Fruit fly (Drosophila melanogaster) whole organism, embryonic: ENCODE data around the gene SLC5A11.
A peak's percentile ranks its signal among the peaks of the same experiment; 100 is the strongest.

Experiments used
- Ada2b ChIP-seq: fragments of 200-800 bp; sonication (Bioruptor generic); IDR thresholded peaks from 2 replicates; pipeline ENCODE4 v1.3.6; 2022; ENCODE audit warnings: missing biosample characterization, missing genetic modification characterization
- Asciz ChIP-seq: fragments of 200-800 bp; sonication (Bioruptor generic); optimal IDR thresholded peaks from 2 replicates; lab custom pipeline; 2017; ENCODE audit warnings: missing biosample characterization, mild to moderate bottlenecking, missing genetic modification characterization, missing genetic modification reagents
- Blimp-1 ChIP-seq: fragments of 200-800 bp; sonication (Bioruptor generic); optimal IDR thresholded peaks from 3 replicates; lab custom pipeline; 2018; ENCODE audit warnings: missing biosample characterization, missing genetic modification characterization, mild to moderate bottlenecking, moderate library complexity, missing genetic modification reagents
- CG10147 ChIP-seq: fragments of 200-800 bp; sonication (Bioruptor generic); optimal IDR thresholded peaks from 2 replicates; lab custom pipeline; 2019; ENCODE audit warnings: missing biosample characterization, mild to moderate bottlenecking, missing genetic modification characterization, moderate library complexity
- CG10267 ChIP-seq: fragments of 200-800 bp; sonication (Bioruptor generic); optimal IDR thresholded peaks from 2 replicates; lab custom pipeline; 2018; ENCODE audit warnings: missing biosample characterization, mild to moderate bottlenecking, missing genetic modification characterization, moderate library complexity
- CG10431 ChIP-seq: fragments of 200-800 bp; sonication (Bioruptor generic); optimal IDR thresholded peaks from 3 replicates; lab custom pipeline; 2018; ENCODE audit warnings: missing biosample characterization, mild to moderate bottlenecking, missing genetic modification characterization
- CG10979 ChIP-seq: fragments of 200-800 bp; sonication (Bioruptor generic); optimal IDR thresholded peaks from 2 replicates; lab custom pipeline; 2018; ENCODE audit warnings: missing biosample characterization, mild to moderate bottlenecking, missing genetic modification characterization, moderate library complexity
- CG12744 ChIP-seq: fragments of 200-800 bp; sonication (Bioruptor generic); optimal IDR thresholded peaks from 2 replicates; lab custom pipeline; 2016; ENCODE audit warnings: missing biosample characterization, missing genetic modification characterization
- CG14441 ChIP-seq: fragments of 200-800 bp; sonication (Bioruptor generic); IDR thresholded peaks from 2 replicates; pipeline ENCODE4 v1.3.6; 2022; ENCODE audit warnings: missing biosample characterization, missing genetic modification characterization
- CG15269 ChIP-seq: fragments of 200-800 bp; sonication (Bioruptor generic); optimal IDR thresholded peaks from 2 replicates; lab custom pipeline; 2018; ENCODE audit warnings: missing biosample characterization, mild to moderate bottlenecking, missing genetic modification characterization, moderate library complexity
- CG18764 ChIP-seq: fragments of 200-800 bp; sonication (Bioruptor generic); optimal IDR thresholded peaks from 3 replicates; lab custom pipeline; 2016; ENCODE audit warnings: missing biosample characterization, missing genetic modification characterization
- CG30403 ChIP-seq: fragments of 200-800 bp; sonication (Bioruptor generic); optimal IDR thresholded peaks from 3 replicates; lab custom pipeline; 2016; ENCODE audit warnings: missing biosample characterization, missing genetic modification characterization
- CG30431 ChIP-seq: fragments of 200-800 bp; sonication (Bioruptor generic); optimal IDR thresholded peaks from 2 replicates; lab custom pipeline; 2017; ENCODE audit warnings: missing biosample characterization, missing genetic modification characterization
- CG3407 ChIP-seq: fragments of 200-800 bp; sonication (Bioruptor generic); optimal IDR thresholded peaks from 2 replicates; lab custom pipeline; 2018; ENCODE audit warnings: missing biosample characterization, mild to moderate bottlenecking, missing genetic modification characterization
- CG3995 ChIP-seq: fragments of 200-800 bp; sonication (Bioruptor generic); optimal IDR thresholded peaks from 3 replicates; lab custom pipeline; 2016; ENCODE audit warnings: missing biosample characterization, missing genetic modification characterization
- CG4360 ChIP-seq: fragments of 200-800 bp; sonication (Bioruptor generic); IDR thresholded peaks from 2 replicates; pipeline ENCODE4 v1.3.6; 2022; ENCODE audit warnings: missing biosample characterization, missing genetic modification characterization
- CG4404 ChIP-seq: fragments of 200-800 bp; sonication (Bioruptor generic); IDR thresholded peaks from 2 replicates; pipeline ENCODE4 v1.3.6; 2022; ENCODE audit warnings: missing biosample characterization, missing genetic modification characterization
- CG7556 ChIP-seq: fragments of 200-800 bp; sonication (Bioruptor generic); optimal IDR thresholded peaks from 2 replicates; lab custom pipeline; 2017; ENCODE audit warnings: missing biosample characterization, mild to moderate bottlenecking, missing genetic modification characterization
- CG8944 ChIP-seq: fragments of 200-800 bp; sonication (Bioruptor generic); optimal IDR thresholded peaks from 3 replicates; lab custom pipeline; 2016; ENCODE audit warnings: missing biosample characterization, missing genetic modification characterization
- Drgx ChIP-seq: fragments of 200-800 bp; sonication (Bioruptor generic); IDR thresholded peaks from 2 replicates; pipeline ENCODE4 v1.3.6; 2022; ENCODE audit warnings: missing biosample characterization, missing genetic modification characterization
- Ets65A ChIP-seq: fragments of 200-800 bp; sonication (Bioruptor generic); peaks from one replicate; lab custom pipeline; 2016; ENCODE audit warnings: missing biosample characterization, missing genetic modification characterization
- Nf-YB ChIP-seq: fragments of 200-800 bp; sonication (Bioruptor generic); optimal IDR thresholded peaks from 3 replicates; lab custom pipeline; 2019; ENCODE audit warnings: missing biosample characterization, mild to moderate bottlenecking, missing genetic modification characterization, moderate library complexity
- Trl ChIP-seq, 3 experiments: fragments of >200 bp in 2 of 3; fragments of 200-800 bp in 1 of 3; sonication (Bioruptor generic) in 1 of 3; optimal IDR thresholded peaks; 2 replicates in 1 of 3; 3 replicates in 2 of 3; lab custom pipeline; 2016 to 2017; ENCODE audit warnings: missing biosample characterization in 1 of 3, missing genetic modification characterization in 1 of 3
- az2 ChIP-seq: fragments of 200-800 bp; sonication (Bioruptor generic); optimal IDR thresholded peaks from 3 replicates; lab custom pipeline; 2016; ENCODE audit warnings: missing biosample characterization, missing genetic modification characterization
- bsh ChIP-seq, 2 experiments: fragments of 200-800 bp; sonication (Bioruptor generic); optimal IDR thresholded peaks; 2 replicates each; lab custom pipeline; 2017 to 2018; ENCODE audit warnings: mild to moderate bottlenecking in 2 of 2, missing biosample characterization in 2 of 2, missing genetic modification characterization in 2 of 2, moderate library complexity in 1 of 2
- btn ChIP-seq: fragments of 200-800 bp; sonication (Bioruptor generic); optimal IDR thresholded peaks from 2 replicates; lab custom pipeline; 2016; ENCODE audit warnings: missing biosample characterization, missing genetic modification characterization
- cad ChIP-seq: fragments of >200 bp; optimal IDR thresholded peaks from 2 replicates; lab custom pipeline; 2017; ENCODE audit warnings: missing biosample characterization, missing genetic modification characterization
- chif ChIP-seq, 2 experiments: fragments of 200-800 bp; sonication (Bioruptor generic); optimal IDR thresholded peaks; 3 replicates each; lab custom pipeline; 2016; ENCODE audit warnings: missing biosample characterization in 2 of 2, missing genetic modification characterization in 2 of 2
- ci ChIP-seq: fragments of 200-800 bp; sonication (Bioruptor generic); IDR thresholded peaks from 3 replicates; pipeline ENCODE4 v1.3.6; 2022; ENCODE audit warnings: missing biosample characterization, missing genetic modification characterization
- corto ChIP-seq: fragments of 200-800 bp; sonication (Bioruptor generic); optimal IDR thresholded peaks from 2 replicates; lab custom pipeline; 2016; ENCODE audit warnings: missing biosample characterization, mild to moderate bottlenecking, missing genetic modification characterization, moderate library complexity
- da ChIP-seq: fragments of 200-800 bp; sonication (Bioruptor generic); optimal IDR thresholded peaks from 2 replicates; lab custom pipeline; 2016; ENCODE audit warnings: missing biosample characterization, missing genetic modification characterization
- dmrt11E ChIP-seq: fragments of 200-800 bp; sonication (Bioruptor generic); optimal IDR thresholded peaks from 3 replicates; lab custom pipeline; 2018; ENCODE audit warnings: missing biosample characterization, mild to moderate bottlenecking, missing genetic modification characterization, moderate library complexity
- dysf ChIP-seq: fragments of 200-800 bp; sonication (Bioruptor generic); IDR thresholded peaks from 3 replicates; pipeline ENCODE4 v1.3.6; 2022; ENCODE audit warnings: missing biosample characterization, missing genetic modification characterization
- eyg ChIP-seq: fragments of 200-800 bp; sonication (Bioruptor generic); optimal IDR thresholded peaks from 3 replicates; lab custom pipeline; 2016; ENCODE audit warnings: missing biosample characterization, missing genetic modification characterization
- gce ChIP-seq: fragments of 200-800 bp; sonication (Bioruptor generic); IDR thresholded peaks from 3 replicates; pipeline ENCODE4 v1.3.6; 2022; ENCODE audit warnings: missing biosample characterization, missing genetic modification characterization
- gem ChIP-seq: fragments of 200-800 bp; sonication (Bioruptor generic); optimal IDR thresholded peaks from 2 replicates; lab custom pipeline; 2019; ENCODE audit warnings: missing biosample characterization, mild to moderate bottlenecking, missing genetic modification characterization, moderate library complexity
- ind ChIP-seq: fragments of 200-800 bp; sonication (Bioruptor generic); optimal IDR thresholded peaks from 3 replicates; lab custom pipeline; 2016; ENCODE audit warnings: missing biosample characterization, missing genetic modification characterization
- jing ChIP-seq: fragments of 200-800 bp; sonication (Bioruptor generic); optimal IDR thresholded peaks from 2 replicates; lab custom pipeline; 2018; ENCODE audit warnings: missing biosample characterization, mild to moderate bottlenecking, missing genetic modification characterization
- ken ChIP-seq: fragments of 200-800 bp; sonication (Bioruptor generic); IDR thresholded peaks from 3 replicates; pipeline ENCODE4 v1.3.6; 2022; ENCODE audit warnings: missing biosample characterization, missing genetic modification characterization
- nom ChIP-seq: fragments of 200-800 bp; sonication (Bioruptor generic); optimal IDR thresholded peaks from 2 replicates; lab custom pipeline; 2017; ENCODE audit warnings: missing biosample characterization, missing genetic modification characterization, mild to moderate bottlenecking, moderate library complexity, missing genetic modification reagents
- odd ChIP-seq: fragments of 200-800 bp; sonication (Bioruptor generic); optimal IDR thresholded peaks from 2 replicates; lab custom pipeline; 2017; ENCODE audit warnings: missing biosample characterization, mild to moderate bottlenecking, missing genetic modification characterization
- pnt ChIP-seq: fragments of 200-800 bp; sonication (Bioruptor generic); optimal IDR thresholded peaks from 3 replicates; lab custom pipeline; 2016; ENCODE audit warnings: missing biosample characterization, missing genetic modification characterization
- repo ChIP-seq: fragments of 200-800 bp; sonication (Bioruptor generic); optimal IDR thresholded peaks from 2 replicates; lab custom pipeline; 2016; ENCODE audit warnings: missing biosample characterization, missing genetic modification characterization
- scrt ChIP-seq: fragments of 200-800 bp; sonication (Bioruptor generic); optimal IDR thresholded peaks from 2 replicates; lab custom pipeline; 2018; ENCODE audit warnings: missing biosample characterization, mild to moderate bottlenecking, missing genetic modification characterization, moderate library complexity
- sd ChIP-seq: fragments of 200-800 bp; sonication (Bioruptor generic); optimal IDR thresholded peaks from 3 replicates; lab custom pipeline; 2018; ENCODE audit warnings: missing biosample characterization, mild to moderate bottlenecking, missing genetic modification characterization, moderate library complexity
- sens ChIP-seq: fragments of 200-800 bp; sonication (Bioruptor generic); peaks from one replicate; lab custom pipeline; 2016; ENCODE audit warnings: missing biosample characterization, missing genetic modification characterization
- sens-2 ChIP-seq: fragments of 200-800 bp; sonication (Bioruptor generic); IDR thresholded peaks from 2 replicates; pipeline ENCODE4 v1.3.6; 2022; ENCODE audit warnings: missing biosample characterization, missing genetic modification characterization
- sima ChIP-seq: fragments of 200-800 bp; sonication (Bioruptor generic); optimal IDR thresholded peaks from 2 replicates; lab custom pipeline; 2016; ENCODE audit warnings: missing biosample characterization, missing genetic modification characterization
- slou ChIP-seq: fragments of 200-800 bp; sonication (Bioruptor generic); optimal IDR thresholded peaks from 3 replicates; lab custom pipeline; 2016; ENCODE audit warnings: missing biosample characterization, missing genetic modification characterization
- sr ChIP-seq: fragments of 200-800 bp; sonication (Bioruptor generic); IDR thresholded peaks from 3 replicates; pipeline ENCODE4 v1.3.6; 2022; ENCODE audit warnings: missing biosample characterization, missing genetic modification characterization

Gene SLC5A11

DNA sequence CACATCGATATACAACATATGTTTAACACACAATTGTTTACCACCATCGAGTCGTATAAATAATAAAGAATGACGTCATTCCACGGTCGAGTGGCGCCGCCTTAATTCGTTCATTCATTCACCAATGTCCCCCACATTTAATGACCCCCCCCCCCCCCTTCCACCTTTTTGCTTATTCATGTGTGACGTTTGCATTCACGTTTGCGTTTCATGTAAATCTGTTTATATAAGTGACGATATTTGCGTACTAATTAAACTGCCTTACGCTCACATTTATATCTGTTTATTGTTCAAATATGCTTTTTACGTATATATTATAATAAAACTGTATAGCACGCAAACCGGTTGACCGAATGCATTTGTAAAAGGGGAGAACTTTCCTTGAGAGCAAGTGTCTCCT, 28.6 kb upstream of the SLC5A11 start (continued):
- TF ChIP-seq CG10147 = peak; percentile 3
- TF ChIP-seq CG10431 (GFP tag; lab: Kevin White, UChicago) = no peak
- peak; percentile 19 for TF ChIP-seq Asciz (GFP tag; lab: Kevin White, UChicago)
- TF ChIP-seq CG15269 (tag; lab: Kevin White, UChicago) = peak; percentile 10
- no peak for TF ChIP-seq btn (GFP tag; lab: Kevin White, UChicago)
- TF ChIP-seq scrt (GFP tag; lab: Kevin White, UChicago) = no peak

dm6 chr2L:8232389-8232788, 27.5 kb upstream of the SLC5A11 start:
- TF ChIP-seq CG18764 (GFP tag; lab: Kevin White, UChicago) = no peak
- peak; percentile 55; the same call in 1 of the 3 replicates for TF ChIP-seq ci (GFP tag; lab: Robert Waterston, UW)
- peak; percentile 45 for TF ChIP-seq gem (tag; lab: Kevin White, UChicago)
- TF ChIP-seq pnt = no peak
- TF ChIP-seq odd = no peak
- TF ChIP-seq CG10267 (tag; lab: Kevin White, UChicago) = peak; percentile 6
- no peak for TF ChIP-seq Trl (optimal IDR thresholded peaks at IDR 0.05; lab: Kevin White, UChicago)
- no peak for TF ChIP-seq Trl (GFP tag; optimal IDR thresholded peaks at IDR 0.05; lab: Kevin White, UChicago)
- peak; percentile 13 for TF ChIP-seq ind (GFP tag; lab: Kevin White, UChicago)
- 0 out of 2 replicates have a peak, but pooled peaks have one; percentile 17 for TF ChIP-seq sens-2 (GFP tag; lab: Robert Waterston, UW)
- no peak for TF ChIP-seq jing (GFP tag; lab: Kevin White, UChicago)
- no peak for TF ChIP-seq eyg (GFP tag; lab: Kevin White, UChicago)
- no peak for TF ChIP-seq Nf-YB (GFP tag; lab: Kevin White, UChicago)
- no peak for TF ChIP-seq da
- TF ChIP-seq Drgx = peak; percentile 87
- TF ChIP-seq CG14441 (GFP tag; lab: Robert Waterston, UW) = 0 out of 2 replicates have a peak, but pooled peaks have one; percentile 13
- TF ChIP-seq repo (GFP tag; lab: Kevin White, UChicago) = no peak
- TF ChIP-seq CG4360 (GFP tag; lab: Robert Waterston, UW) = no peak
- peak; percentile 5 for TF ChIP-seq CG30403 (GFP tag; lab: Kevin White, UChicago)
- TF ChIP-seq sens = peak; percentile 58
- 0 out of 3 replicates have a peak, but pooled peaks have one; percentile 36 for TF ChIP-seq ken (GFP tag; lab: Robert Waterston, UW)
- TF ChIP-seq sr (GFP tag; lab: Robert Waterston, UW) = 0 out of 3 replicates have a peak, but pooled peaks have one; percentile 4
- peak; percentile 39 to 91 for TF ChIP-seq bsh (GFP tag; optimal IDR thresholded peaks at IDR 0.05; lab: Kevin White, UChicago)
- no peak for TF ChIP-seq CG30431
- TF ChIP-seq corto (GFP tag; lab: Kevin White, UChicago) = no peak
- TF ChIP-seq CG3407 = no peak
- TF ChIP-seq Ada2b (GFP tag; lab: Robert Waterston, UW) = 0 out of 2 replicates have a peak, but pooled peaks have one; percentile 24
- TF ChIP-seq cad = no peak
- TF ChIP-seq chif (GFP tag; optimal IDR thresholded peaks at IDR 0.05; lab: Kevin White, UChicago) = peak in 1 of 2 experiments; percentile 6
- no peak for TF ChIP-seq CG8944 (GFP tag; lab: Kevin White, UChicago)
- TF ChIP-seq slou (GFP tag; lab: Kevin White, UChicago) = no peak
- TF ChIP-seq Blimp-1 (GFP tag; lab: Kevin White, UChicago) = peak; percentile 3
- TF ChIP-seq gce (GFP tag; lab: Robert Waterston, UW) = no peak
- TF ChIP-seq CG3995 (GFP tag; lab: Kevin White, UChicago) = no peak
- peak; percentile 26 for TF ChIP-seq CG10979 (tag; lab: Kevin White, UChicago)
- TF ChIP-seq nom = peak; percentile 90
- no peak for TF ChIP-seq dmrt11E (tag; lab: Kevin White, UChicago)
- peak; percentile 27 for TF ChIP-seq sd (tag; lab: Kevin White, UChicago)
- TF ChIP-seq CG7556 = no peak
- TF ChIP-seq az2 (GFP tag; lab: Kevin White, UChicago) = peak; percentile 8
- peak; percentile 80 for TF ChIP-seq Ets65A (GFP tag; lab: Kevin White, UChicago)
- TF ChIP-seq dysf (GFP tag; lab: Robert Waterston, UW) = 0 out of 3 replicates have a peak, but pooled peaks have one; percentile 23
- TF ChIP-seq CG4404 = no peak
- no peak for TF ChIP-seq CG12744
- no peak for TF ChIP-seq sima (GFP tag; lab: Kevin White, UChicago)
